Worm (Caenorhabditis elegans) whole organism, L1 larva: ENCODE results near the gene C34F11.2.

ENCODE experiments used
- C16A3.4 ChIP-seq: fragments of 150-350 bp; optimal IDR thresholded peaks from 2 replicates; lab custom pipeline; 2014; ENCODE audit warnings: missing biosample characterization, missing genetic modification characterization
- egl-27 ChIP-seq, 2 experiments: fragments of 150-350 bp in 1 of 2; sonication (generic microtip); optimal IDR thresholded peaks; 3 replicates each; lab custom pipeline; 2017 to 2018; ENCODE audit warnings: missing biosample characterization in 2 of 2, missing genetic modification characterization in 2 of 2, missing genetic modification reagents in 2 of 2
- elt-2 ChIP-seq: sonication (generic microtip); optimal IDR thresholded peaks from 2 replicates; lab custom pipeline; 2016; ENCODE audit warnings: missing genetic modification characterization, mild to moderate bottlenecking, inconsistent platforms, missing compliant biosample characterization, missing genetic modification reagents
- lin-13 ChIP-seq: fragments of 150-350 bp; optimal IDR thresholded peaks from 2 replicates; lab custom pipeline; 2014; ENCODE audit warnings: missing biosample characterization, missing genetic modification reagents, missing genetic modification characterization
- mdl-1 ChIP-seq, 2 experiments: fragments of 150-350 bp; optimal IDR thresholded peaks; 2 replicates each; lab custom pipeline; 2014 to 2017; ENCODE audit warnings: missing biosample characterization in 2 of 2, missing genetic modification characterization in 2 of 2, inconsistent platforms in 1 of 2
- nhr-71 ChIP-seq: sonication (generic microtip); optimal IDR thresholded peaks from 2 replicates; lab custom pipeline; 2016; ENCODE audit warnings: mild to moderate bottlenecking, missing genetic modification characterization, moderate library complexity, missing compliant biosample characterization
- nhr-90 ChIP-seq: sonication (generic microtip); optimal IDR thresholded peaks from 2 replicates; lab custom pipeline; 2016; ENCODE audit warnings: mild to moderate bottlenecking, missing genetic modification characterization, missing compliant biosample characterization; ENCODE audit not compliant: poor library complexity
- sox-4 ChIP-seq: sonication (generic microtip); optimal IDR thresholded peaks from 2 replicates; lab custom pipeline; 2016; ENCODE audit warnings: missing genetic modification characterization, missing compliant biosample characterization
- unc-62 ChIP-seq: fragments of 150-350 bp; optimal IDR thresholded peaks from 2 replicates; lab custom pipeline; 2014; ENCODE audit warnings: missing biosample characterization, missing genetic modification reagents, missing genetic modification characterization
- ztf-4 ChIP-seq: fragments of 150-350 bp; optimal IDR thresholded peaks from 2 replicates; lab custom pipeline; 2014; ENCODE audit warnings: missing biosample characterization, missing genetic modification characterization

ce11 chrII:5222830-5223229, 10.8 kb downstream of the C34F11.2 start:
- TF ChIP-seq C16A3.4 (tag; lab: Kevin White, UChicago) (no peak), nhr-90 (no peak), unc-62 (no peak), sox-4 (tag; lab: Kevin White, UChicago) (no peak), mdl-1 (tag; optimal IDR thresholded peaks at IDR 0.05; lab: Kevin White, UChicago) (no peak), nhr-71 (peak; percentile 41), egl-27 (tag; optimal IDR thresholded peaks at IDR 0.05; lab: Kevin White, UChicago) (no peak), elt-2 (tag; lab: Kevin White, UChicago) (no peak), lin-13 (no peak), ztf-4 (tag; lab: Kevin White, UChicago) (no peak)
